Worm (Caenorhabditis elegans): Measurements from ENCODE around the gene moc-2.

ce11 chrV:6461250-6461649 is 42.7 kb downstream of the moc-2 start:
- TF ChIP-seq ama-1 (optimal IDR thresholded peaks at IDR 0.05) (no peak), aly-1 (tag; optimal IDR thresholded peaks at IDR 0.05) (no peak), flt-1 (GFP tag; IDR thresholded peaks at IDR 0.05) (no peak), scrt-1 (GFP tag; IDR thresholded peaks at IDR 0.05) (no peak), ceh-13 (GFP tag; optimal IDR thresholded peaks at IDR 0.05) (no peak), tbx-37 (GFP tag; conservative IDR thresholded peaks at IDR 0.05) (no peak), hmbx-1 (tag; optimal IDR thresholded peaks at IDR 0.05) (no peak), F13C5.2 (tag; optimal IDR thresholded peaks at IDR 0.05) (no peak), pes-1 (GFP tag; IDR thresholded peaks at IDR 0.05) (no peak)

Data from whole organism, early embryonic.